Worm (Caenorhabditis elegans) whole organism, L3 larva: ENCODE measurements around the gene srsx-8.
A peak's percentile ranks its signal among the peaks of the same experiment; 100 is the strongest.

Experiments
- R02D3.7 ChIP-seq: fragments of 150-350 bp; optimal IDR thresholded peaks from 2 replicates; lab custom pipeline; 2014; ENCODE audit warnings: missing biosample characterization, missing genetic modification characterization
- ZK546.5 ChIP-seq: sonication (generic microtip); optimal IDR thresholded peaks from 2 replicates; lab custom pipeline; 2017; ENCODE audit warnings: missing biosample characterization, missing genetic modification characterization
- aly-2 ChIP-seq: fragments of 150-350 bp; optimal IDR thresholded peaks from 2 replicates; lab custom pipeline; 2014; ENCODE audit warnings: missing biosample characterization, missing genetic modification characterization
- ama-1 ChIP-seq: fragments of 150-350 bp; optimal IDR thresholded peaks from 2 replicates; lab custom pipeline; 2018
- ceh-16 ChIP-seq: sonication (generic microtip); optimal IDR thresholded peaks from 2 replicates; lab custom pipeline; 2017; ENCODE audit warnings: missing biosample characterization, missing genetic modification characterization
- ceh-28 ChIP-seq: fragments of 150-350 bp; optimal IDR thresholded peaks from 2 replicates; lab custom pipeline; 2014; ENCODE audit warnings: missing biosample characterization, missing genetic modification reagents, missing genetic modification characterization
- ceh-82 ChIP-seq: fragments of 150-350 bp; optimal IDR thresholded peaks from 2 replicates; lab custom pipeline; 2014; ENCODE audit warnings: missing biosample characterization, missing genetic modification characterization
- daf-12 ChIP-seq: fragments of 150-350 bp; optimal IDR thresholded peaks from 2 replicates; lab custom pipeline; 2014; ENCODE audit warnings: missing biosample characterization, missing genetic modification reagents, missing genetic modification characterization
- egl-27 ChIP-seq: sonication (generic microtip); optimal IDR thresholded peaks from 4 replicates; lab custom pipeline; 2017; ENCODE audit warnings: missing biosample characterization, missing genetic modification reagents, missing genetic modification characterization
- egl-5 ChIP-seq: fragments of 150-350 bp; optimal IDR thresholded peaks from 2 replicates; lab custom pipeline; 2017; ENCODE audit warnings: missing biosample characterization, missing genetic modification reagents, missing genetic modification characterization, inconsistent platforms
- elt-3 ChIP-seq, 3 experiments: fragments of 150-350 bp in 1 of 3; sonication (generic microtip) in 2 of 3; optimal IDR thresholded peaks; 2 replicates in 2 of 3; 4 replicates in 1 of 3; lab custom pipeline; 2014 to 2017; ENCODE audit warnings: missing biosample characterization in 3 of 3, missing genetic modification characterization in 3 of 3
- fkh-10 ChIP-seq: sonication (generic microtip); optimal IDR thresholded peaks from 2 replicates; lab custom pipeline; 2017; ENCODE audit warnings: missing biosample characterization, missing genetic modification reagents, missing genetic modification characterization
- fkh-2 ChIP-seq: fragments of 150-350 bp; optimal IDR thresholded peaks from 2 replicates; lab custom pipeline; 2014; ENCODE audit warnings: missing biosample characterization, missing genetic modification reagents, missing genetic modification characterization
- fos-1 ChIP-seq: fragments of 150-350 bp; optimal IDR thresholded peaks from 2 replicates; lab custom pipeline; 2014; ENCODE audit warnings: missing biosample characterization, missing genetic modification characterization
- hmg-11 ChIP-seq: sonication (generic microtip); optimal IDR thresholded peaks from 2 replicates; lab custom pipeline; 2016; ENCODE audit warnings: missing genetic modification characterization, missing compliant biosample characterization
- jun-1 ChIP-seq: fragments of 150-350 bp; optimal IDR thresholded peaks from 2 replicates; lab custom pipeline; 2014; ENCODE audit warnings: missing biosample characterization, missing genetic modification reagents, missing genetic modification characterization
- lin-15B ChIP-seq: fragments of 150-350 bp; optimal IDR thresholded peaks from 2 replicates; lab custom pipeline; 2014; ENCODE audit warnings: missing biosample characterization, missing genetic modification characterization
- lin-39 ChIP-seq: fragments of 150-350 bp; optimal IDR thresholded peaks from 2 replicates; lab custom pipeline; 2018; ENCODE audit warnings: missing biosample characterization, missing genetic modification reagents, missing genetic modification characterization
- lsy-12 ChIP-seq: sonication (generic microtip); optimal IDR thresholded peaks from 2 replicates; lab custom pipeline; 2016; ENCODE audit warnings: mild to moderate bottlenecking, missing genetic modification characterization, missing compliant biosample characterization
- mml-1 ChIP-seq: fragments of 150-350 bp; sonication (generic microtip); optimal IDR thresholded peaks from 3 replicates; lab custom pipeline; 2014; ENCODE audit warnings: missing biosample characterization, missing genetic modification characterization
- nfya-1 ChIP-seq: sonication (generic microtip); optimal IDR thresholded peaks from 2 replicates; lab custom pipeline; 2017; ENCODE audit warnings: missing genetic modification characterization, mild to moderate bottlenecking, missing compliant biosample characterization, antibody characterized with exemption, moderate library complexity; ENCODE audit not compliant: insufficient read depth
- nhr-11 ChIP-seq: fragments of 150-350 bp; optimal IDR thresholded peaks from 2 replicates; lab custom pipeline; 2014; ENCODE audit warnings: missing biosample characterization, missing genetic modification characterization
- nhr-23 ChIP-seq: fragments of 150-350 bp; optimal IDR thresholded peaks from 2 replicates; lab custom pipeline; 2014; ENCODE audit warnings: missing biosample characterization, missing genetic modification reagents, missing genetic modification characterization
- nhr-237 ChIP-seq: fragments of 150-350 bp; optimal IDR thresholded peaks from 2 replicates; lab custom pipeline; 2014; ENCODE audit warnings: missing biosample characterization, missing genetic modification characterization
- nhr-25 ChIP-seq: sonication (generic microtip); optimal IDR thresholded peaks from 2 replicates; lab custom pipeline; 2017; ENCODE audit warnings: missing biosample characterization, missing genetic modification characterization
- nhr-28 ChIP-seq: fragments of 150-350 bp; optimal IDR thresholded peaks from 2 replicates; lab custom pipeline; 2014; ENCODE audit warnings: missing biosample characterization, missing genetic modification characterization
- nhr-43 ChIP-seq: sonication (generic microtip); optimal IDR thresholded peaks from 2 replicates; lab custom pipeline; 2016; ENCODE audit warnings: mild to moderate bottlenecking, missing genetic modification characterization, missing compliant biosample characterization; ENCODE audit not compliant: poor library complexity, severe bottlenecking
- nhr-67 ChIP-seq: fragments of 150-350 bp; optimal IDR thresholded peaks from 2 replicates; lab custom pipeline; 2014; ENCODE audit warnings: missing biosample characterization, missing genetic modification characterization
- nhr-76 ChIP-seq: fragments of 150-350 bp; sonication (generic microtip); optimal IDR thresholded peaks from 5 replicates; lab custom pipeline; 2014; ENCODE audit warnings: missing biosample characterization, missing genetic modification characterization
- pha-4 ChIP-seq: fragments of 150-350 bp; optimal IDR thresholded peaks from 2 replicates; lab custom pipeline; 2014; ENCODE audit warnings: missing biosample characterization, missing genetic modification reagents, missing genetic modification characterization
- pqm-1 ChIP-seq: fragments of 150-350 bp; optimal IDR thresholded peaks from 2 replicates; lab custom pipeline; 2017; ENCODE audit warnings: missing biosample characterization, missing genetic modification characterization, inconsistent platforms
- sea-2 ChIP-seq: fragments of 150-350 bp; sonication (generic microtip); optimal IDR thresholded peaks from 4 replicates; lab custom pipeline; 2014; ENCODE audit warnings: missing biosample characterization, missing genetic modification reagents, missing genetic modification characterization
- skn-1 ChIP-seq: fragments of 150-350 bp; optimal IDR thresholded peaks from 2 replicates; lab custom pipeline; 2014; ENCODE audit warnings: missing biosample characterization, missing genetic modification characterization
- snpc-4 ChIP-seq: fragments of 150-350 bp; optimal IDR thresholded peaks from 2 replicates; lab custom pipeline; 2014; ENCODE audit warnings: missing biosample characterization, missing genetic modification characterization
- unc-39 ChIP-seq: sonication (generic microtip); optimal IDR thresholded peaks from 4 replicates; lab custom pipeline; 2017; ENCODE audit warnings: missing biosample characterization, missing genetic modification characterization
- unc-62 ChIP-seq: fragments of 150-350 bp; sonication (generic microtip); optimal IDR thresholded peaks from 4 replicates; lab custom pipeline; 2014; ENCODE audit warnings: missing biosample characterization, missing genetic modification reagents, missing genetic modification characterization
- zag-1 ChIP-seq: fragments of 150-350 bp; optimal IDR thresholded peaks from 2 replicates; lab custom pipeline; 2014; ENCODE audit warnings: missing biosample characterization, missing genetic modification characterization
- ztf-4 ChIP-seq: fragments of 150-350 bp; optimal IDR thresholded peaks from 2 replicates; lab custom pipeline; 2014; ENCODE audit warnings: missing biosample characterization, missing genetic modification characterization

The srsx-8 gene

DNA sequence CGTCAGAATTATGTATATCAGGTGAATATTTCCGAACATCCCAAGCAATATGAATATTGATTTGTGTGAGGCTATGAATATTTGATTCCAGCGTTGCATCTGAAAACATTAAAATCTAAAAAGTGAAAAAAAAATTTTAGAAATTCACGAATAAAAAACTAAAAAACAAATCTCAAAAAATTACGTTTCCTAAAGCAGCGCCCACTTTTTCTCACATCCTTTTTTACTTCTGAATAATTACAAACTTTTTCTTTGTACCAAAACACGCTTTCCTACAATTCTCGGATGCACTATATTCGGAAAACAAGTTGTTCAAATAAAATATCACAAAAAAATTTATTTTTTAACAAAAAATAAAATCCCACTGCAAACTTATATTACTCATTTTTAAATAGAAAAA, at the start of gene srsx-8:
Gene srsx-8 (minus strand): TSS at position 101 of the 400 bp plus-strand sequence.
- TF ChIP-seq fos-1, result no peak
- no peak for TF ChIP-seq nhr-237 (tag; lab: Kevin White, UChicago)
- TF ChIP-seq jun-1 (tag; lab: Kevin White, UChicago), result no peak
- TF ChIP-seq ztf-4, result no peak
- no peak for TF ChIP-seq fkh-10 (GFP tag; lab: Kevin White, UChicago)
- no peak for TF ChIP-seq egl-27
- TF ChIP-seq snpc-4, result no peak

DNA sequence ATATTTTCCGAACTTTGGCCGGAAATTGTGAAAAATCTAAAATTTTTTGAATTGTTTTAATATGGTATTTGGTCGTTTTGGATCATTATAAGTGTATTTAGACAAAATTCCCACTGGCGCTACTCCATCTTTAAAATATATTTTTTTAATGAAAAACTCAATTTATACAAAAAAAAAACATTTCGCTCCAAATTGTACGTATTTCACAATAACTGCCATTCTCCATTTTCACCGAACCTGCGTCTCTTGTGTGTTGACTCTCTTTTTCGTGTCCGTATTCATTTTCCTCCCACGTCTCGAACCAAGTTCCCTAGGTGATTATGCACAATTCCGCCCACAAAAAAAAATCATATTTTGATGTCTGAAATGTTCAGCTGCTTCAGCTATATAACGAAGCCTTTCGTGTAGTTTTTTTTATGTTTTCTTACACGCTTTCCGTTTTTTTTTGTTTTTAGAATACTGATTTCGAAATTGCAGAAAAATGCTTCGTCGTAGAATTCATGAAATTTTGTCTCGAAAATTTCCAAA, 47.7 kb upstream of the srsx-8 start, which contains the start of gene F16B4.2:
Gene F16B4.2 (plus strand): TSS at position 478 of the 528 bp plus-strand sequence.
- TF ChIP-seq daf-12 (tag; lab: Kevin White, UChicago) (no peak), fos-1 (no peak), hmg-11 (peak; percentile 13), nhr-67 (tag; lab: Kevin White, UChicago) (no peak), egl-5 (tag; lab: Kevin White, UChicago) (no peak), nhr-237 (tag; lab: Kevin White, UChicago) (no peak), ZK546.5 (tag; lab: Kevin White, UChicago) (no peak), unc-62 (GFP tag; lab: Kevin White, UChicago) (no peak)

DNA sequence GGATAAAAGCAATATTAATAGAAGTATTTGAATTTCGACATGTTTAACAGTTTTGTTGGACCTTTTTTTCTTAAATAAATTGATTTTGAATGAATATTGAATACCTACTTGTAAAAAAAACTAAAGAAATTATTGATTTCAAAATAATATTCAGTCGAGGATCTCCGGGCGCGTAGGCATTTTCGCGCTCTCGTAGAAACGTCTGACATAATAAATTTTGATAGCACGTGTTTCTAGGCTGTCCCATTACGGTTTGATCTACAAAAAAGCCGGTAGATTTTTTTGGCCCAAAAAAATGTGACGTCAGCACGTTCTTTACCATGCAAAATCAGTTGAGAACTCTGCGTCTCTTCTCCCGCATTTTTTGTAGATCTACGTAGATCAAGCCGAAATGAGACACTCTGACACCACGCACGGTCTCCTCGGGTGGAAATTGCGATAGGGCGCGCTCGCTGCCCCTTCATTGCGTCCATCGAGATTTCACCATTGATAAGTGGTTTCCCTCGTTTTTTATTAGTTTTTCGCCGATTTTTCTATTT, 41.7 kb upstream of the srsx-8 start:
- TF ChIP-seq pqm-1 (tag; lab: Kevin White, UChicago), result no peak
- TF ChIP-seq ceh-16, result no peak
- TF ChIP-seq unc-62 (GFP tag; lab: Kevin White, UChicago), result no peak
- no peak for TF ChIP-seq ceh-28 (tag; lab: Kevin White, UChicago)
- no peak for TF ChIP-seq hmg-11
- TF ChIP-seq ztf-4, result no peak
- TF ChIP-seq nhr-11, result no peak
- no peak for TF ChIP-seq sea-2 (GFP tag; lab: Kevin White, UChicago)
- TF ChIP-seq fkh-2 (tag; lab: Kevin White, UChicago), result no peak
- TF ChIP-seq nhr-43 (tag; lab: Kevin White, UChicago), result peak; percentile 54
- no peak for TF ChIP-seq jun-1 (tag; lab: Kevin White, UChicago)
- TF ChIP-seq aly-2 (tag; lab: Kevin White, UChicago), result no peak
- TF ChIP-seq nhr-28, result no peak
- TF ChIP-seq elt-3 (tag; optimal IDR thresholded peaks at IDR 0.05; lab: Kevin White, UChicago), result no peak
- no peak for TF ChIP-seq ama-1 (lab: Kevin White, UChicago)
- TF ChIP-seq nhr-23 (tag; lab: Kevin White, UChicago), result peak; percentile 65

DNA sequence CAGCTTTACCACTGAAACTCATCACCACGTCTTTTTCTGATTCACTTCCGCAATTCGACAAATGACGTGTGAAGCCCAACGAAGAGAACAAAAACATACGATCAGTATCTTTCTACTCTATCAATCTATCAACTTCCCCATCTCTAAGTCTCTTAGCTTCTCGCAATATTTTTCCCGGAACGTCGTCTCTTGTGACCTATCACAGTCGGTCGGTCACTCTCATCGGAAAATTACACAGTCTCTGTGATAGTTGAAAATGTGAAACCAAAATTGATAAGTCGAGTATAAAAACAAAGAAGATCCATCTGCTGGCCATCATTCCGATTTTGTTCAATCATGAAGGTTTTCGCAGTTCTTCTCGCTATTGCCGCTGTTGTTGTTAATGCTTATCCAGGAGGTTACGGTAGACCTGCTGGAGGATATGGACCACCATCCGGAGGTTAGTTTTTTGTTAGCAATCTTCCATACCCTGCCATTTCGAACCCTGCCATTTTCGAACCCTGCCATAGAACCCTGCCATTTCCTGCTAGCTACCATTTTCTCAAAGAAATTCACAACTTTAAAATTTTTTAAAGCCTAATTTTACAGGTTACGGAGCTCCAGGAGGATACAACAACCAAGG, 41.0 kb upstream of the srsx-8 start, which contains the start of gene F16B4.4:
Gene F16B4.4 (plus strand): TSS at position 221 of the 622 bp plus-strand sequence.
- TF ChIP-seq ama-1 (lab: Kevin White, UChicago) (peak; percentile 63), ceh-16 (no peak), lin-15B (tag; lab: Kevin White, UChicago) (no peak), aly-2 (tag; lab: Kevin White, UChicago) (no peak), mml-1 (tag; lab: Kevin White, UChicago) (no peak), ZK546.5 (tag; lab: Kevin White, UChicago) (no peak), nhr-76 (no peak), lsy-12 (tag; lab: Kevin White, UChicago) (peak; percentile 5), nhr-23 (tag; lab: Kevin White, UChicago) (peak; percentile 19), nhr-25 (tag; lab: Kevin White, UChicago) (peak; percentile 46), skn-1 (tag; lab: Kevin White, UChicago) (no peak), R02D3.7 (no peak), ceh-82 (tag; lab: Kevin White, UChicago) (no peak), pha-4 (no peak), nfya-1 (tag; lab: Kevin White, UChicago) (no peak), nhr-67 (tag; lab: Kevin White, UChicago) (no peak), ztf-4 (no peak), zag-1 (no peak), nhr-28 (no peak), nhr-43 (tag; lab: Kevin White, UChicago) (peak; percentile 66), fkh-2 (tag; lab: Kevin White, UChicago) (no peak), lin-39 (tag; lab: Kevin White, UChicago) (no peak), unc-39 (tag; lab: Kevin White, UChicago) (no peak), unc-62 (GFP tag; lab: Kevin White, UChicago) (no peak), nhr-237 (tag; lab: Kevin White, UChicago) (no peak), ceh-28 (tag; lab: Kevin White, UChicago) (peak; percentile 39), egl-27 (no peak)
